Fruit fly (Drosophila melanogaster) whole organism, embryonic: Measurements from ENCODE around the gene CG14803.

ENCODE experiments used
- Bgb ChIP-seq: fragments of 200-800 bp; sonication (Bioruptor generic); IDR thresholded peaks from 2 replicates; pipeline ENCODE4 v1.3.6; 2022; ENCODE audit warnings: missing biosample characterization, missing genetic modification characterization; ENCODE audit not compliant: partially characterized antibody
- CG10654 ChIP-seq: fragments of 200-800 bp; sonication (Bioruptor generic); optimal IDR thresholded peaks from 2 replicates; lab custom pipeline; 2016; ENCODE audit warnings: missing biosample characterization, missing genetic modification characterization
- CG11247 ChIP-seq: fragments of 200-800 bp; sonication (Bioruptor generic); IDR thresholded peaks from 2 replicates; pipeline ENCODE4 v1.3.6; 2022; ENCODE audit warnings: missing biosample characterization, missing genetic modification characterization
- CG13296 ChIP-seq: fragments of 200-800 bp; sonication (Bioruptor generic); optimal IDR thresholded peaks from 3 replicates; lab custom pipeline; 2018; ENCODE audit warnings: missing biosample characterization, mild to moderate bottlenecking, missing genetic modification characterization
- CG16779 ChIP-seq: fragments of 200-800 bp; sonication (Bioruptor generic); IDR thresholded peaks from 2 replicates; pipeline ENCODE4 v1.3.6; 2022; ENCODE audit warnings: missing biosample characterization, missing genetic modification characterization
- CG16863 ChIP-seq: fragments of 200-800 bp; sonication (Bioruptor generic); optimal IDR thresholded peaks from 3 replicates; lab custom pipeline; 2016; ENCODE audit warnings: missing biosample characterization, missing genetic modification characterization
- CG18476 ChIP-seq: fragments of 200-800 bp; sonication (Bioruptor generic); optimal IDR thresholded peaks from 2 replicates; lab custom pipeline; 2016; ENCODE audit warnings: missing biosample characterization, mild to moderate bottlenecking, missing genetic modification characterization
- CG18764 ChIP-seq: fragments of 200-800 bp; sonication (Bioruptor generic); optimal IDR thresholded peaks from 3 replicates; lab custom pipeline; 2016; ENCODE audit warnings: missing biosample characterization, missing genetic modification characterization
- CG2202 ChIP-seq: fragments of 200-800 bp; sonication (Bioruptor generic); optimal IDR thresholded peaks from 2 replicates; lab custom pipeline; 2018; ENCODE audit warnings: missing biosample characterization, mild to moderate bottlenecking, missing genetic modification characterization
- CG2712 ChIP-seq: fragments of 200-800 bp; optimal IDR thresholded peaks from 3 replicates; lab custom pipeline; 2019; ENCODE audit warnings: missing biosample characterization, mild to moderate bottlenecking, missing genetic modification characterization, moderate library complexity
- CG30020 ChIP-seq: fragments of 200-800 bp; optimal IDR thresholded peaks from 2 replicates; lab custom pipeline; 2019; ENCODE audit warnings: missing biosample characterization, mild to moderate bottlenecking, missing genetic modification characterization, moderate library complexity
- CG3065 ChIP-seq: fragments of 200-800 bp; sonication (Bioruptor generic); optimal IDR thresholded peaks from 2 replicates; lab custom pipeline; 2016; ENCODE audit warnings: missing biosample characterization, missing genetic modification characterization
- CG31365 ChIP-seq: fragments of 200-800 bp; sonication (Bioruptor generic); optimal IDR thresholded peaks from 2 replicates; lab custom pipeline; 2018; ENCODE audit warnings: missing biosample characterization, mild to moderate bottlenecking, missing genetic modification characterization
- CG4282 ChIP-seq: fragments of 200-800 bp; sonication (Bioruptor generic); optimal IDR thresholded peaks from 2 replicates; lab custom pipeline; 2016; ENCODE audit warnings: missing biosample characterization, missing genetic modification characterization
- CG8388 ChIP-seq: fragments of 200-800 bp; sonication (Bioruptor generic); optimal IDR thresholded peaks from 2 replicates; lab custom pipeline; 2019; ENCODE audit warnings: missing biosample characterization, mild to moderate bottlenecking, missing genetic modification characterization, moderate library complexity
- CG9817 ChIP-seq: fragments of 200-800 bp; sonication (Bioruptor generic); optimal IDR thresholded peaks from 2 replicates; lab custom pipeline; 2018; ENCODE audit warnings: missing biosample characterization, mild to moderate bottlenecking, missing genetic modification characterization, moderate library complexity
- Dek ChIP-seq: fragments of 200-800 bp; sonication (Bioruptor generic); optimal IDR thresholded peaks from 3 replicates; lab custom pipeline; 2019; ENCODE audit warnings: missing biosample characterization, mild to moderate bottlenecking, missing genetic modification characterization, moderate library complexity
- Doc3 ChIP-seq: fragments of 200-800 bp; sonication (Bioruptor generic); IDR thresholded peaks from 3 replicates; pipeline ENCODE4 v1.3.6; 2022; ENCODE audit warnings: missing biosample characterization, missing genetic modification characterization; ENCODE audit not compliant: partially characterized antibody
- E2f1 ChIP-seq: fragments of 200-800 bp; sonication (Bioruptor generic); IDR thresholded peaks from 2 replicates; pipeline ENCODE4 v1.3.6; 2022; ENCODE audit warnings: missing biosample characterization, missing genetic modification characterization
- Fer2 ChIP-seq: fragments of 200-800 bp; sonication (Bioruptor generic); optimal IDR thresholded peaks from 2 replicates; lab custom pipeline; 2018; ENCODE audit warnings: missing biosample characterization, mild to moderate bottlenecking, missing genetic modification characterization, moderate library complexity
- H15 ChIP-seq: fragments of 200-800 bp; sonication (Bioruptor generic); IDR thresholded peaks from 3 replicates; pipeline ENCODE4 v1.3.6; 2022; ENCODE audit warnings: missing biosample characterization, missing genetic modification characterization
- HLHmδ ChIP-seq: fragments of 200-800 bp; sonication (Bioruptor generic); optimal IDR thresholded peaks from 2 replicates; lab custom pipeline; 2018; ENCODE audit warnings: missing biosample characterization, mild to moderate bottlenecking, missing genetic modification characterization, moderate library complexity
- HmgD ChIP-seq: fragments of 200-800 bp; sonication (Bioruptor generic); optimal IDR thresholded peaks from 3 replicates; lab custom pipeline; 2016; ENCODE audit warnings: missing biosample characterization, missing genetic modification characterization
- Kr ChIP-seq: fragments of 200-800 bp; sonication (Bioruptor generic); optimal IDR thresholded peaks from 2 replicates; lab custom pipeline; 2017; ENCODE audit warnings: missing biosample characterization, mild to moderate bottlenecking, missing genetic modification characterization
- Mad ChIP-seq: fragments of 200-800 bp; sonication (Bioruptor generic); optimal IDR thresholded peaks from 2 replicates; lab custom pipeline; 2016; ENCODE audit warnings: missing biosample characterization, missing genetic modification characterization
- Mes4 ChIP-seq: fragments of 200-800 bp; sonication (Bioruptor generic); optimal IDR thresholded peaks from 2 replicates; lab custom pipeline; 2016; ENCODE audit warnings: missing biosample characterization, missing genetic modification characterization
- NC2α ChIP-seq: fragments of 200-800 bp; sonication (Bioruptor generic); optimal IDR thresholded peaks from 2 replicates; lab custom pipeline; 2016; ENCODE audit warnings: missing biosample characterization, missing genetic modification characterization
- Oli ChIP-seq: fragments of 200-800 bp; sonication (Bioruptor generic); optimal IDR thresholded peaks from 2 replicates; lab custom pipeline; 2018; ENCODE audit warnings: missing biosample characterization, mild to moderate bottlenecking, missing genetic modification characterization, moderate library complexity
- Opbp ChIP-seq: fragments of 200-800 bp; sonication (Bioruptor generic); IDR thresholded peaks from 3 replicates; pipeline ENCODE4 v1.3.6; 2022; ENCODE audit warnings: missing biosample characterization, missing genetic modification characterization; ENCODE audit not compliant: partially characterized antibody
- Poxn ChIP-seq: fragments of 200-800 bp; sonication (Bioruptor generic); IDR thresholded peaks from 2 replicates; pipeline ENCODE4 v1.3.6; 2022; ENCODE audit warnings: missing biosample characterization, missing genetic modification characterization
- Stat92E ChIP-seq, 3 experiments: fragments of >200 bp in 2 of 3; fragments of 200-800 bp in 1 of 3; sonication (Bioruptor generic) in 1 of 3; optimal IDR thresholded peaks; 2 replicates each; lab custom pipeline; 2017 to 2019; ENCODE audit warnings: missing biosample characterization in 3 of 3, missing genetic modification characterization in 3 of 3, mild to moderate bottlenecking in 1 of 3, moderate library complexity in 1 of 3
- Vsx1 ChIP-seq: fragments of 200-800 bp; sonication (Bioruptor generic); optimal IDR thresholded peaks from 2 replicates; lab custom pipeline; 2017; ENCODE audit warnings: missing biosample characterization, mild to moderate bottlenecking, missing genetic modification characterization, missing genetic modification reagents
- YL-1 ChIP-seq: fragments of 200-800 bp; sonication (Bioruptor generic); optimal IDR thresholded peaks from 3 replicates; lab custom pipeline; 2017; ENCODE audit warnings: missing biosample characterization, mild to moderate bottlenecking, missing genetic modification characterization
- ab ChIP-seq: fragments of 200-800 bp; sonication (Bioruptor generic); optimal IDR thresholded peaks from 2 replicates; lab custom pipeline; 2016; ENCODE audit warnings: missing biosample characterization, missing genetic modification characterization
- ash1 ChIP-seq: fragments of 200-800 bp; sonication (Bioruptor generic); optimal IDR thresholded peaks from 2 replicates; lab custom pipeline; 2018; ENCODE audit warnings: missing biosample characterization, mild to moderate bottlenecking, missing genetic modification characterization
- bab2 ChIP-seq: fragments of 200-800 bp; sonication (Bioruptor generic); optimal IDR thresholded peaks from 2 replicates; lab custom pipeline; 2016; ENCODE audit warnings: missing biosample characterization, missing genetic modification characterization
- caup ChIP-seq: fragments of 200-800 bp; sonication (Bioruptor generic); optimal IDR thresholded peaks from 3 replicates; lab custom pipeline; 2017; ENCODE audit warnings: missing biosample characterization, mild to moderate bottlenecking, missing genetic modification characterization, moderate library complexity; ENCODE audit not compliant: severe bottlenecking
- crc ChIP-seq: fragments of 200-800 bp; sonication (Bioruptor generic); optimal IDR thresholded peaks from 2 replicates; lab custom pipeline; 2016; ENCODE audit warnings: missing biosample characterization, missing genetic modification characterization
- dati ChIP-seq: fragments of 200-800 bp; sonication (Bioruptor generic); IDR thresholded peaks from 2 replicates; pipeline ENCODE4 v1.3.6; 2022; ENCODE audit warnings: missing biosample characterization, missing genetic modification characterization
- insv ChIP-seq, 2 experiments: fragments of 200-800 bp; sonication (Bioruptor generic); optimal IDR thresholded peaks; 3 replicates each; lab custom pipeline; 2016 to 2018; ENCODE audit warnings: missing biosample characterization in 2 of 2, missing genetic modification characterization in 2 of 2
- ken ChIP-seq: fragments of 200-800 bp; sonication (Bioruptor generic); IDR thresholded peaks from 3 replicates; pipeline ENCODE4 v1.3.6; 2022; ENCODE audit warnings: missing biosample characterization, missing genetic modification characterization
- lbe ChIP-seq: fragments of 200-800 bp; sonication (Bioruptor generic); optimal IDR thresholded peaks from 2 replicates; lab custom pipeline; 2016; ENCODE audit warnings: missing biosample characterization, mild to moderate bottlenecking, missing genetic modification characterization
- lilli ChIP-seq: fragments of 200-800 bp; sonication (Bioruptor generic); optimal IDR thresholded peaks from 3 replicates; lab custom pipeline; 2016; ENCODE audit warnings: missing biosample characterization, missing genetic modification characterization
- mirr ChIP-seq: fragments of 200-800 bp; sonication (Bioruptor generic); optimal IDR thresholded peaks from 3 replicates; lab custom pipeline; 2018; ENCODE audit warnings: missing biosample characterization, mild to moderate bottlenecking, missing genetic modification characterization
- sens ChIP-seq: fragments of 200-800 bp; sonication (Bioruptor generic); peaks from one replicate; lab custom pipeline; 2016; ENCODE audit warnings: missing biosample characterization, missing genetic modification characterization
- sim ChIP-seq: fragments of 200-800 bp; sonication (Bioruptor generic); IDR thresholded peaks from 2 replicates; pipeline ENCODE4 v1.3.6; 2022; ENCODE audit warnings: missing biosample characterization, missing genetic modification characterization
- ssp ChIP-seq: fragments of 200-800 bp; sonication (Bioruptor generic); IDR thresholded peaks from 2 replicates; pipeline ENCODE4 v1.3.6; 2022; ENCODE audit warnings: missing biosample characterization, missing genetic modification characterization
- sug ChIP-seq: fragments of 200-800 bp; optimal IDR thresholded peaks from 2 replicates; lab custom pipeline; 2019; ENCODE audit warnings: missing biosample characterization, mild to moderate bottlenecking, missing genetic modification characterization, moderate library complexity
- twi ChIP-seq: fragments of 200-800 bp; optimal IDR thresholded peaks from 2 replicates; lab custom pipeline; 2019; ENCODE audit warnings: missing biosample characterization, mild to moderate bottlenecking, missing genetic modification characterization, moderate library complexity
- vfl ChIP-seq: fragments of 200-800 bp; sonication (Bioruptor generic); optimal IDR thresholded peaks from 2 replicates; lab custom pipeline; 2016; ENCODE audit warnings: missing biosample characterization, missing genetic modification characterization
- zfh2 ChIP-seq: fragments of 200-800 bp; sonication (Bioruptor generic); optimal IDR thresholded peaks from 2 replicates; lab custom pipeline; 2016; ENCODE audit warnings: missing biosample characterization, missing genetic modification characterization

The CG14803 gene

DNA sequence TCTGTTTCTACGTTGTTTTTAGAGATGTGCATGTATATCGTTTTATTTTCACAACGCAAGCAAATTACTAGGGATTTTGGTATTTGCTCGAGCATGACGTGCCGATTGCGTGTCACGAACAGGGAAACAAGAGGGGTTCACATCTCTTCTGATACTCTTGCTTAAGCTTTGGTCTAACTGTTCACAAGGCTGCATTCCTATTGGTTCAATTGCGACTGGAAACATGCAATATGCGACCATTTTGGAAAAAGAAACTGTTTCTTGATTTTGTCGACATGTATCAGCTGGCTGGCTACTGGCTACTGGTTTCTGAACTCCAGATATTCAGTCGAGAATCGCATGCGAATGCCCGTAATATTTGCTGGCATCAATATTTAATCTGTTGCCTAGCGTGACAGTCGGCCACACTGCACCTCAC lies 11.5 kb downstream of the CG14803 start, which contains the start of gene Coa8 (continued):
- TF ChIP-seq sug (tag; lab: Kevin White, UChicago) (peak; percentile 33), sens (GFP tag; lab: Kevin White, UChicago) (peak; percentile 81), CG11247 (GFP tag; lab: Robert Waterston, UW) (0 out of 2 replicates have a peak, but pooled peaks have one; percentile 19), CG18764 (no peak), Mes4 (GFP tag; lab: Kevin White, UChicago) (no peak), CG16779 (GFP tag; lab: Robert Waterston, UW) (no peak), HmgD (GFP tag; lab: Kevin White, UChicago) (no peak), vfl (GFP tag; lab: Kevin White, UChicago) (no peak), ken (GFP tag; lab: Robert Waterston, UW) (0 out of 3 replicates have a peak, but pooled peaks have one; percentile 8), twi (no peak), CG4282 (GFP tag; lab: Kevin White, UChicago) (no peak), Dek (peak; percentile 5), Bgb (GFP tag; lab: Robert Waterston, UW) (peak; percentile 39; the same call in 1 of the 2 replicates), ssp (GFP tag; lab: Robert Waterston, UW) (peak; percentile 42; the same call in 1 of the 2 replicates), caup (peak; percentile 47), dati (GFP tag; lab: Robert Waterston, UW) (no peak), CG9817 (tag; lab: Kevin White, UChicago) (peak; percentile 45), Kr (no peak), CG31365 (tag; lab: Kevin White, UChicago) (no peak), ash1 (no peak), CG13296 (GFP tag; lab: Kevin White, UChicago) (peak; percentile 31), Stat92E (GFP tag; optimal IDR thresholded peaks at IDR 0.05; lab: Kevin White, UChicago) (no peak), zfh2 (GFP tag; lab: Kevin White, UChicago) (peak; percentile 62), Vsx1 (GFP tag; lab: Kevin White, UChicago) (no peak), CG8388 (GFP tag; lab: Kevin White, UChicago) (no peak), CG2202 (no peak), CG16863 (no peak), lilli (GFP tag; lab: Kevin White, UChicago) (peak; percentile 53), CG3065 (GFP tag; lab: Kevin White, UChicago) (no peak), HLHmδ (GFP tag; lab: Kevin White, UChicago) (no peak), mirr (GFP tag; lab: Kevin White, UChicago) (peak; percentile 32), CG2712 (tag; lab: Kevin White, UChicago) (peak; percentile 22), insv (GFP tag; optimal IDR thresholded peaks at IDR 0.05; lab: Kevin White, UChicago) (peak in 1 of 2 experiments; percentile 25), bab2 (no peak), CG18476 (GFP tag; lab: Kevin White, UChicago) (no peak), CG30020 (tag; lab: Kevin White, UChicago) (no peak), E2f1 (GFP tag; lab: Robert Waterston, UW) (no peak), ab (GFP tag; lab: Kevin White, UChicago) (no peak), sim (GFP tag; lab: Robert Waterston, UW) (no peak), Mad (GFP tag; lab: Kevin White, UChicago) (peak; percentile 15), lbe (GFP tag; lab: Kevin White, UChicago) (no peak), crc (no peak), CG10654 (GFP tag; lab: Kevin White, UChicago) (no peak), Poxn (GFP tag; lab: Robert Waterston, UW) (0 out of 2 replicates have a peak, but pooled peaks have one; percentile 25), YL-1 (GFP tag; lab: Kevin White, UChicago) (peak; percentile 10), Opbp (peak; percentile 57; the same call in 1 of the 3 replicates), Oli (tag; lab: Kevin White, UChicago) (peak; percentile 17), Fer2 (tag; lab: Kevin White, UChicago) (no peak), NC2α (GFP tag; lab: Kevin White, UChicago) (no peak), H15 (no peak; the same call in 2 of the 3 replicates), Doc3 (GFP tag; lab: Robert Waterston, UW) (peak; percentile 34)
